Fruit fly (Drosophila melanogaster) Kc167 (cell line): ENCODE data around the gene CG15370.

Experiments
- Myc ChIP-seq: fragments of >200 bp; optimal IDR thresholded peaks from 2 replicates; lab custom pipeline; 2017; ENCODE audit warnings: missing external identifiers
- Sin3A ChIP-seq: fragments of >200 bp; optimal IDR thresholded peaks from 2 replicates; lab custom pipeline; 2018; ENCODE audit warnings: missing external identifiers
- h ChIP-seq: fragments of >200 bp; optimal IDR thresholded peaks from 3 replicates; lab custom pipeline; 2018; ENCODE audit warnings: missing external identifiers
- insv ChIP-seq: fragments of >200 bp; optimal IDR thresholded peaks from 3 replicates; lab custom pipeline; 2018; ENCODE audit warnings: missing external identifiers
- psq ChIP-seq: fragments of >200 bp; optimal IDR thresholded peaks from 2 replicates; lab custom pipeline; 2017; ENCODE audit warnings: missing external identifiers
- ttk ChIP-seq: sonication (Bioruptor generic); optimal IDR thresholded peaks from 2 replicates; lab custom pipeline; 2017; ENCODE audit warnings: missing external identifiers

Gene CG15370

DNA sequence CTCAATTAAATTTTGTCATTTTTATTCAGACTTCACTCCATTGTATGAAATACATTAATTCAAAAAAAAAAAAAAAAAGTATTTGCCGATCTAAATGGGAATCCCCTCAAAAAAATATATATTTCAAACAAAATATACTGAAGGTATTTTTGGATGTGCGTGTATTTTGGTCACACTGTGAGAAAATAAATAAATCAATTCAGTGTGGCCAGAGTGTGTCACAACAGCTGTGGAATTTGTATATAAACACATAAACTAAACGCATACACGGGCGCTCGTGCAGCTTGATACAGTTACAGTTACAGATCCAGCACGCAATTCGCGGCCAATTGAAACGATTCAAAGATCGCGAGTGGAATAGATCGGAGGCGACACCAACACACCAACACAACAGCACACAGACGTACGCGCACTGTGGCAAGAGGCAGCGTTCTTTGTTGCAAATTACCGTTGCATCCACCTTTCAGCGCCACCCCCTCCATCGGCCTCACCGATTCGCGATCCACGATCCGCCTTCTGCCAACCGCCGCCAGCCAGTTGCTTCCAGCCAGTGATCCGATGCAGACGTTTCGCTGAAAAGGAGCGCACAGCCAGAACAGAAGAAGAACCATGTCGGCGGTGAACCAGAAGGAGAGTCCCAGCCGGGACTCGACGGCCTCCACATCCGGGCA, 25.1 kb downstream of the CG15370 start, which contains the start of gene CG17754:
CG17754 (plus strand) TSS at position 260 of the 671 bp plus-strand sequence.
- TF ChIP-seq ttk (lab: Kevin White, UChicago) (no peak), insv (no peak), Myc (no peak), Sin3A (lab: Kevin White, UChicago) (no peak), psq (lab: Kevin White, UChicago) (no peak), h (lab: Kevin White, UChicago) (no peak)

DNA sequence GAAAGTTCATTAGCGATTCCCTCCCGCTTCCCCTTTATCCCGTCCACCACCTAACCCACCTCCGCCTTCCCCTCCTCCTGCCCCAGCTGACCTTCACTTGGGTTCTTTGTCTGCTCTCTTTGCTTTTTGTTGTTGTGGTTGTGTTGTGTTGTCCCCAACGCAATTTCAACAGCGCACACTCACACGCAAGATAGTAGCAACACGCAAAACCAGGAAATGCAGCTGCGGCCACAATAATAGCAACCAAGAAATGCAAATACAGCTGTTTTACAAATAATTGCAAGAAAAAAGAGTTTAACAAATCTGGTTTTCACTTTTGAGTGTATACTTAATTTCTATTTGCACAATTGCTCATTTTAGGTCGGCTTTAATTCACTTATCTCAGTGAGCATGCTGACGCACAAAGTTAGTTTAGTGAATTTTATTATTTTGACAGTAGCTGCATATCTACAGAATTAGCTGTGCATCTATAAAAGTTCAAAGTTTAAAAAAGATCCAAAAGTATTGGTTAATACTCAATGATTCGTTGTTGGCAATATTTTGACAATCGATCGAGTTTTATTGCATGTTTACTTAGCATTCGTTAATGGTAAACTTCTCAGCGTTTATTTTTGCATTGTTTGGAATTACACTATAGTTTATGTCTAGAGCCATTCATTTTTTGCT, 26.1 kb downstream of the CG15370 start:
- TF ChIP-seq ttk (lab: Kevin White, UChicago) (no peak), insv (no peak), h (lab: Kevin White, UChicago) (no peak), psq (lab: Kevin White, UChicago) (no peak)

DNA sequence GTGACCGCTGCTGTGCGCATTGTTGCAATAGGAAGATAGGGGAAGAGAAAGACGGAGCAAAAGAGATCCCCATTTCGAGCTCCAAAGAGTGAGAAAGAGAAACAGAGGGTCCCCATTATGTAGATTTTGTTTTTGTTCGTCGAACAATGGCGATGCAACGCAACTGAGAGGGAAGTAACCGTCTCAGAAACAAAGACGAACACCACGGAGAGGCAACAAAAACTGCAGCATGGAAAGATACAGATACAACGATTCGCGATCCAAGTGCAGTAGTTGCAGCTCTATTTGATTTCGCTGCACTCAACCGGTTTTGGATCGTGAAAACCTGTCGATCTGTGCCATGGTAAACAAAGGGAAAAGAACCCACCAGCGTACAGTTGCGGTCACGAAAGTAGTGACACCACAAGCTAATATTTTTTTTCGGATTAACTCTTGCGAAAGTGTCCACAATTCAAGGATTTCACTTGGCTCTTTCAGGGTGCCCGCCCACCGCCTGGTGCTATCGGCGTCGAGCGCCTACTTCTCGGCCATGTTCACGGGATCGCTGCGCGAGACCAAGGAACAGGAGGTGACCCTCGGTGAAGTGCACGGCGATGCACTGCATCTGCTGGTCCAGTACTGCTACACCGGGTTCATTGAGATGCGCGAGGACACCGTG, 26.9 kb downstream of the CG15370 start:
- no peak for TF ChIP-seq Sin3A (lab: Kevin White, UChicago)
- no peak for TF ChIP-seq Myc
- TF ChIP-seq psq (lab: Kevin White, UChicago): no peak
- TF ChIP-seq insv: no peak
- no peak for TF ChIP-seq h (lab: Kevin White, UChicago)
- TF ChIP-seq ttk (lab: Kevin White, UChicago): no peak

DNA sequence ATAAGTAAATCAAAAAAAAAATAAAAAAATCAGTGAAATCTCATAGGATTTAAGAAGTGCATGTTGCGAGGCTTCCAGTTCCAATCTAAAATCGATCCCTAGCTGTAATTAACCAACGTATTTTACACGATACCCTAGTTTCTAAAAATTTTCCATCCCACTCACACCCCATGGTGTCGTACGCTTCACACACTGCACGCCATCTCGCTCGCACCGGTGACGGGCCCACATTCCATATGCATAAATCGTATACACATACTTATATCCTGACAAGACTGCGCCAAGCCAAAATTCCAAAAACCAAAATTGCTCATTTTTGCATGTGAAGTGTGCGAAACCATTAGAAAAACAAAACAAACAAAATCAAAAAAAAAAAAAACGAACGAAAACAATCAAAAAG, 29.8 kb downstream of the CG15370 start:
- TF ChIP-seq Sin3A (lab: Kevin White, UChicago) (no peak), Myc (no peak), insv (no peak), psq (lab: Kevin White, UChicago) (no peak), h (lab: Kevin White, UChicago) (no peak), ttk (lab: Kevin White, UChicago) (no peak)

DNA sequence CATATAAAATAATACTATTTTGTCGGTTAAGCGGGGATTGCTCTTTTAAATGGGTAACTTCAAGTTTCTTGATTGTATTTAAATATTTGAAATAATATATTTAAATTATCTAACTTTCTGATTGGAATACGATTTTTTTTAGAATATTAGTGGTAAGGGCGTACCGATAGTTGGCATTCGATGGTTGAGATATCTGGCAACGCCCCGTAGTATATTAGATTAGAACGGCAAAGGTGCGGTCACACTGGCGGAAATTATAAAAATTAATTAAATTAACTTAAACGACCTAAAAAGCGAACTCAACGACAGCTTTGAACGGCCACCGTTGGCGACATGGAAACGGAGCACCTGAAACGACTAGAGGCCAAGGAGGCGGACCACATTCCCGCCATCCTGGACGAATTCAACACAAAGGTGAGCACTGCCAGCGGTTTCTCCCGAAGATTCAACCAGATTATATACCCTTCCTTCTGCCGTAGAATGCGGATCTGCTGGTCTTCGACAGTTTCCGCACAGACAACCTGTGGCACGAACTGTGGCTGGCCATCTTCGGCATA, 30.8 kb downstream of the CG15370 start, which contains the start of gene ric8a:
ric8a (plus strand) TSS at position 205 of the 557 bp plus-strand sequence.
- TF ChIP-seq Sin3A (lab: Kevin White, UChicago) (no peak), h (lab: Kevin White, UChicago) (no peak), insv (no peak), Myc (no peak), ttk (lab: Kevin White, UChicago) (no peak), psq (lab: Kevin White, UChicago) (no peak)

DNA sequence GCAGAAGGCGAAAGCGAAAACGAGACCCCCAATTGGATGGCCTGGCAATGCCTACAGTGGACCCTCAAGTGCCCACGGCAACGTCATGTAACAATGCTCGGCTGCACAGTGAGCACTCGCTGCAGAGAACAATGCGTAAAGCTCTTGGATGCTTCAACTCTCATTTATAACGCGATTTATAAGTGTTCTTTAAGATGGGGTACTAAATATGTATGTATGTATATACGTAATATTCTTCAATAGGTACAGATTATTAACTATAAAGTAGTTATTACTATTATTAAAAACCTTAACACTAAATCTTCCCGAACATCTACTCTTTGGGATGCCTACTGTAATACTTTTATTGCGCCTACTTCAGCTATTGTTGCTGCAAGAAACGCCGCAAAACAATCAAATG, 40.8 kb downstream of the CG15370 start:
- TF ChIP-seq insv: no peak

DNA sequence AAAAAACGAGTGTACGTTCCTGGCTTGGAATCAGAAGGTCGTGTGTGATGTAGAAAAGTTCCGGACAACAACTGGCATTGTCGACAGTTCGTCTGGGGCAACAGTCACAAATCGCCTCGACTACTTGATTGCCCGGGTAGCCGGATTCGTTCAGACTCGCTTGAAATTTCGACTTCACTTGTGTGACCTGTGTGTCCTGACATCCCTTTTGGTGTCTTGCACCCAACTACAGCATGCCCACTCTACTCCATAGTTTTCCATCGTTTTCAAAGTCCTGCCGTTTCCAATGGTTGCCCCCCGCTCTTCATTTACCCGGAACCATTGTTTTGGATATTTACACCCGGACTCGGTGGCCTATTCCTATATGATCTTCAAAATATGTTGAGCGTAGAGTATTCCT, 42.4 kb downstream of the CG15370 start, which contains the start of gene Erk7:
Erk7 (minus strand) TSS at position 101 of the 400 bp plus-strand sequence.
- no peak for TF ChIP-seq h (lab: Kevin White, UChicago)
- TF ChIP-seq psq (lab: Kevin White, UChicago): no peak
- TF ChIP-seq ttk (lab: Kevin White, UChicago): no peak
- no peak for TF ChIP-seq insv

DNA sequence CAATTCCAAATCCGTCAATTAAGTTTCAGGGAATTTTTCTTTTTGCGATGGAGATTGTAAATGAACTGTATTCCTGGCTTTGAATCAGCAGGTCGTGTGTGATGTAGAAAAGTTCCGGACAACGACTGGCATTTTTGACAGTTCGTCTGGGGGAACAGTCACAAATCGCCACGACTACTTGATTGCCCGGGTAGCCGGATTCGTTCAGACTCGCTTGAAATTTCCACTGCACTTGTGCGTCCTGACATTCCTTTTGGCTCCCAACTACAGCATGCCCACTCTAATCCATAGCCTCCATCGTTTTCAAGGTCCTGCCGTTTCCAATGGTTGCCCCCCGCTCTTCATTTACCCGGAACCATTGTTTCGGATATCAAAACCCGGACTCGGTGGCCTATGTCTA, 44.6 kb downstream of the CG15370 start, which contains the start of gene CG17440:
CG17440 (minus strand) TSS at position 101 of the 400 bp plus-strand sequence.
- TF ChIP-seq insv (no peak), Myc (no peak), psq (lab: Kevin White, UChicago) (no peak), ttk (lab: Kevin White, UChicago) (no peak)

DNA sequence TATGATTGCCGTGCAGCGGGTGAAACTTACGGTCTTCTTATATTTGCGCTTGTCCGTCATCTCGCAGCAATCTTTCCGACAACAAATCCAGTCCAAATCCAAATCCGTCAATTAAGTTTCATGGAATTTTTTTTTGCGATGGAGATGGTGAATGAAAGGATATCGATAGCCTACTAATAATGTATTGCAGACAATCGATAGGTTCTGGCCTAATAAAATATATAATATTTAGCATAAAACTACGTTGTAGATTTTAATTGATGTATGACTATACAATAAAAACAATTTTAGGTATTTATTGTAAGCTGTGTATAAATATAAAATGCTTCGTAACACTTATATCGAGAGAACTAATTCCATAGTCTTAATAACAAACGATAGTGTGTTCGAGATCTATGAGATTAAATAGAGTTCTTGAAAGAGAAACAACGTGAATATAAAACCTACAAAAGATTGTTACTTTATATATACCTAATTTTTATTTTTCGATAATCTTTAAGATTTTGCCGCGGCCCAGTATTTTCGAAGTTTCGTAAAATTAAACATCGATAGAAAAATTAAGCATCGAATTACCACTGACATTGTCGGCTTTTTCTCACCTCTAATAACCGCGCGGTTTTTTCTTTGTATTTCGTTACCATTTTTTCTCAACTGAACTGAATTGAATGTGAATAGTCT, 47.7 kb downstream of the CG15370 start, which contains the start of the genes Cfp1 and Aladin:
Cfp1 (minus strand) TSS at position 131 of the 678 bp plus-strand sequence.
Aladin (plus strand) TSS at position 584 of the 678 bp plus-strand sequence.
- TF ChIP-seq h (lab: Kevin White, UChicago): no peak
- TF ChIP-seq Myc: no peak
- TF ChIP-seq insv: no peak
- no peak for TF ChIP-seq psq (lab: Kevin White, UChicago)
